Fruit fly (Drosophila melanogaster): ENCODE data around the gene Cpr65Ax1.
A peak's percentile ranks its signal among the peaks of the same experiment; 100 is the strongest.

The Cpr65Ax1 gene

DNA sequence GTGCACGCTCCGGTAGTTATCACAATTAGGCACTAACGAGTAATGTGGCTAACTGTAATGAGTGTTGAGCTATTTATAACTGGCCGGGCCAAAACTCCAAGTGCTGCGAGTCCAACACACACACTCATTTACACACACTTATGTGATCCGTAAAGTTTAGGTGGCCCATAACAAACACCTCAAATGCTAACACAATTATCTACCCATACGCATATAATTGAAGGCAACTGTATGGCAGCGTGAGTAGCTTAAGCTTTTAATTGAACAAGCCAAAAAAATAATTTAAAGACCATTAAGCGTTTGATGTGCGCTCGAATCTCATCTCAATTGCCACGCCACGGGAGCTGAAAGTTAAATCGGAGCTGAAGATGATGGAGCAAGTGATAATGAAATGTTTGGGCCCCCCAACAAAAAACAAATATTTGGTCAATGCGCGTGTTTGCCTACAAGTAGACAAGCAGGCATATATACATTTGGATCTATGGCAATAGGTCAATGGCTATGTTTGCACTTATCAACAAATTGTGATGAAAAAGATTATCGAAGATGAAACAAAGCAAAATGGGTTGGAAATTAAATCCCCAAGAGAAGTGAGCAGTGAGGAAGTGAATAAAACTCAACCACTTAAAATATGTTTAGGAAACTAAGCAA, 7.7 kb downstream of the Cpr65Ax1 start, which contains the start of gene Cpr65Av (continued):
- no peak for TF ChIP-seq gfzf (GFP tag; optimal IDR thresholded peaks at IDR 0.05)
- no peak for TF ChIP-seq ap (GFP tag; IDR thresholded peaks at IDR 0.05)
- no peak for TF ChIP-seq ranshi (GFP tag; IDR thresholded peaks at IDR 0.05)
- TF ChIP-seq CG4404 (GFP tag; IDR thresholded peaks at IDR 0.05) = no peak
- TF ChIP-seq caup (GFP tag; optimal IDR thresholded peaks at IDR 0.05; ENCODE audit: severe bottlenecking) = no peak
- TF ChIP-seq shn (GFP tag; optimal IDR thresholded peaks at IDR 0.05) = no peak
- TF ChIP-seq CG11723 (GFP tag; optimal IDR thresholded peaks at IDR 0.05) = no peak
- TF ChIP-seq tap (tag; optimal IDR thresholded peaks at IDR 0.05) = peak; percentile 42
- peak; percentile 12 for TF ChIP-seq CG11504 (tag; optimal IDR thresholded peaks at IDR 0.05)
- TF ChIP-seq CG11560 (tag; IDR thresholded peaks at IDR 0.05) = no peak
- TF ChIP-seq CG10654 (GFP tag; optimal IDR thresholded peaks at IDR 0.05) = no peak
- TF ChIP-seq Chrac-16 (GFP tag; optimal IDR thresholded peaks at IDR 0.05) = no peak
- no peak for TF ChIP-seq CG2129 (GFP tag; IDR thresholded peaks at IDR 0.05; ENCODE audit: partially characterized antibody)
- no peak for TF ChIP-seq tna (GFP tag; IDR thresholded peaks at IDR 0.05; ENCODE audit: partially characterized antibody)
- TF ChIP-seq CHES-1-like (GFP tag; optimal IDR thresholded peaks at IDR 0.05) = no peak
- no peak for TF ChIP-seq Lpt (GFP tag; optimal IDR thresholded peaks at IDR 0.05)
- TF ChIP-seq CG3163 (GFP tag; optimal IDR thresholded peaks at IDR 0.05) = no peak
- TF ChIP-seq CG9215 (GFP tag; IDR thresholded peaks at IDR 0.05) = no peak
- no peak for TF ChIP-seq Doc3 (GFP tag; IDR thresholded peaks at IDR 0.05; ENCODE audit: partially characterized antibody)
- TF ChIP-seq Xrp1 (GFP tag; IDR thresholded peaks at IDR 0.05) = no peak
- TF ChIP-seq CG13296 (GFP tag; optimal IDR thresholded peaks at IDR 0.05) = no peak
- no peak for TF ChIP-seq ems (GFP tag; optimal IDR thresholded peaks at IDR 0.05)
- TF ChIP-seq Neu2 (GFP tag; optimal IDR thresholded peaks at IDR 0.05; ENCODE audit: borderline replicate concordance) = no peak
- no peak for TF ChIP-seq CG4854 (GFP tag; optimal IDR thresholded peaks at IDR 0.05)
- TF ChIP-seq bsh (GFP tag; optimal IDR thresholded peaks at IDR 0.05) = no peak
- TF ChIP-seq Max (GFP tag; optimal IDR thresholded peaks at IDR 0.05) = no peak
- TF ChIP-seq CG17186 (GFP tag; optimal IDR thresholded peaks at IDR 0.05) = no peak
- TF ChIP-seq Hr78 (GFP tag; optimal IDR thresholded peaks at IDR 0.05) = peak in 1 of 2 experiments; percentile 33
- no peak for TF ChIP-seq CG12769 (tag; optimal IDR thresholded peaks at IDR 0.05)
- no peak for TF ChIP-seq vvl (GFP tag; IDR thresholded peaks at IDR 0.05)
- no peak for TF ChIP-seq lbe (GFP tag; optimal IDR thresholded peaks at IDR 0.05)
- peak; percentile 6 for TF ChIP-seq Atf3 (GFP tag; optimal IDR thresholded peaks at IDR 0.05)
- no peak for TF ChIP-seq aop (GFP tag; IDR thresholded peaks at IDR 0.05)
- no peak for TF ChIP-seq nom (GFP tag; optimal IDR thresholded peaks at IDR 0.05)
- TF ChIP-seq CrebB (tag; optimal IDR thresholded peaks at IDR 0.05) = peak; percentile 26
- TF ChIP-seq dati (GFP tag; IDR thresholded peaks at IDR 0.05) = no peak
- TF ChIP-seq ato (GFP tag; IDR thresholded peaks at IDR 0.05; ENCODE audit: partially characterized antibody) = no peak
- TF ChIP-seq danr (GFP tag; IDR thresholded peaks at IDR 0.05) = no peak
- no peak for TF ChIP-seq Scr (GFP tag; IDR thresholded peaks at IDR 0.05; ENCODE audit: partially characterized antibody)
- no peak for TF ChIP-seq Ets97D (GFP tag; optimal IDR thresholded peaks at IDR 0.05)
- TF ChIP-seq Bteb2 (GFP tag; optimal IDR thresholded peaks at IDR 0.05) = no peak
- 0 out of 2 replicates have a peak, but pooled peaks have one; percentile 20 for TF ChIP-seq onecut (GFP tag; IDR thresholded peaks at IDR 0.05)
- TF ChIP-seq jing (GFP tag; optimal IDR thresholded peaks at IDR 0.05) = no peak
- TF ChIP-seq CG13123 (GFP tag; optimal IDR thresholded peaks at IDR 0.05) = no peak
- no peak for TF ChIP-seq CTCF (GFP tag; optimal IDR thresholded peaks at IDR 0.05)
- TF ChIP-seq slp2 (GFP tag; optimal IDR thresholded peaks at IDR 0.05) = no peak
- TF ChIP-seq CG10321 (GFP tag; IDR thresholded peaks at IDR 0.05) = no peak
- no peak for TF ChIP-seq salm (tag; optimal IDR thresholded peaks at IDR 0.05)
- no peak for TF ChIP-seq MBD-R2 (GFP tag; IDR thresholded peaks at IDR 0.05)
- TF ChIP-seq phol (tag; optimal IDR thresholded peaks at IDR 0.05) = no peak
- TF ChIP-seq Fer1 (GFP tag; optimal IDR thresholded peaks at IDR 0.05) = peak; percentile 25
